Fruit fly (Drosophila melanogaster): ENCODE data around the gene CG15399.

Gene CG15399

DNA sequence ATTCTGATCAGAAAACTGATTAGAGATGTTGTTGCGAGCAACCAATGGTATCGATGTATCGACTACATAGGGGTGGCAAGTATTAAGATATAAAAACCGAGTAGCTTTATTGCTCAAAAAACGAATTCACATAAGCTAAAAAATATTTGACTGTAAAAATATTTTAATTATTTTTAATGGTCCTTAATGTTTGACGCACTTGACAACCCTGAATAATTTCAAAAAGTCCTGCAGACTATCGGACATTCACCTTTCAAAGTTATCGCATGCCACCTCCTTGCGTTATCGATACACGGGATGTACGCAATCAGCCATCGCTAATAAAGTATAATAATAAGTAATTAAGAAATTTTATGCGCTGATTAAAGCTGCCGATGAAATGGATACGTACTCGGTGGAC lies 11.9 kb downstream of the CG15399 start, which contains the start of the genes HemK2, Snapin and Tnpo-SR (continued):
- TF ChIP-seq eg (GFP tag; IDR thresholded peaks at IDR 0.05): peak; percentile 90
- TF ChIP-seq CG10669 (GFP tag; optimal IDR thresholded peaks at IDR 0.05): peak; percentile 84
- TF ChIP-seq CG11902 (GFP tag; optimal IDR thresholded peaks at IDR 0.05): peak; percentile 91
- TF ChIP-seq net (GFP tag; optimal IDR thresholded peaks at IDR 0.05): peak; percentile 80
- peak; percentile 87 for TF ChIP-seq achi (GFP tag; optimal IDR thresholded peaks at IDR 0.05)
- TF ChIP-seq CG32006 (GFP tag; optimal IDR thresholded peaks at IDR 0.05): peak; percentile 84
- peak; percentile 85 for TF ChIP-seq dsx (GFP tag; optimal IDR thresholded peaks at IDR 0.05; ENCODE audit: poor library complexity, severe bottlenecking)
- peak; percentile 97 for TF ChIP-seq svp (GFP tag)
- TF ChIP-seq Eip78C (GFP tag): peak; percentile 95
- peak; percentile 79; the same call in 1 of the 2 replicates for TF ChIP-seq CG11294 (GFP tag; IDR thresholded peaks at IDR 0.05)
- TF ChIP-seq Ets96B (tag; optimal IDR thresholded peaks at IDR 0.05): peak; percentile 89
- peak; percentile 92 for TF ChIP-seq pdm3 (GFP tag; optimal IDR thresholded peaks at IDR 0.05)
- peak; percentile 90 for TF ChIP-seq Sox102F (GFP tag; optimal IDR thresholded peaks at IDR 0.05)
- no peak for TF ChIP-seq CG6276 (GFP tag; optimal IDR thresholded peaks at IDR 0.05)
- TF ChIP-seq dac (GFP tag; optimal IDR thresholded peaks at IDR 0.05): peak; percentile 75
- peak; percentile 90 for TF ChIP-seq Ets21C (GFP tag; optimal IDR thresholded peaks at IDR 0.05)
- TF ChIP-seq CG1621 (tag; optimal IDR thresholded peaks at IDR 0.05): peak; percentile 83
- peak; percentile 70 for TF ChIP-seq Blimp-1 (GFP tag; optimal IDR thresholded peaks at IDR 0.05)
- peak; percentile 76 for TF ChIP-seq Lpt (GFP tag; optimal IDR thresholded peaks at IDR 0.05)
- peak; percentile 78 for TF ChIP-seq CG7368 (GFP tag; optimal IDR thresholded peaks at IDR 0.05)
- peak; percentile 48 for TF ChIP-seq fkh (GFP tag; optimal IDR thresholded peaks at IDR 0.05)
- peak; percentile 78 for TF ChIP-seq CG11762 (GFP tag; optimal IDR thresholded peaks at IDR 0.05; ENCODE audit: insufficient read depth)
- TF ChIP-seq CG9139 (GFP tag; optimal IDR thresholded peaks at IDR 0.05): no peak
- TF ChIP-seq lz (GFP tag; optimal IDR thresholded peaks at IDR 0.05): peak; percentile 93
- peak; percentile 88 for TF ChIP-seq vri (GFP tag; optimal IDR thresholded peaks at IDR 0.05)
- no peak for TF ChIP-seq spab (GFP tag; optimal IDR thresholded peaks at IDR 0.05)
- peak; percentile 47 for TF ChIP-seq fd85E (GFP tag; optimal IDR thresholded peaks at IDR 0.05)
- peak; percentile 93 for TF ChIP-seq esn (GFP tag; optimal IDR thresholded peaks at IDR 0.05)
- peak; percentile 80 for TF ChIP-seq CG34406 (GFP tag; optimal IDR thresholded peaks at IDR 0.05)
- TF ChIP-seq Hr4 (GFP tag; optimal IDR thresholded peaks at IDR 0.05): peak; percentile 91
- TF ChIP-seq CG6163 (GFP tag; IDR thresholded peaks at IDR 0.05): peak; percentile 93

DNA sequence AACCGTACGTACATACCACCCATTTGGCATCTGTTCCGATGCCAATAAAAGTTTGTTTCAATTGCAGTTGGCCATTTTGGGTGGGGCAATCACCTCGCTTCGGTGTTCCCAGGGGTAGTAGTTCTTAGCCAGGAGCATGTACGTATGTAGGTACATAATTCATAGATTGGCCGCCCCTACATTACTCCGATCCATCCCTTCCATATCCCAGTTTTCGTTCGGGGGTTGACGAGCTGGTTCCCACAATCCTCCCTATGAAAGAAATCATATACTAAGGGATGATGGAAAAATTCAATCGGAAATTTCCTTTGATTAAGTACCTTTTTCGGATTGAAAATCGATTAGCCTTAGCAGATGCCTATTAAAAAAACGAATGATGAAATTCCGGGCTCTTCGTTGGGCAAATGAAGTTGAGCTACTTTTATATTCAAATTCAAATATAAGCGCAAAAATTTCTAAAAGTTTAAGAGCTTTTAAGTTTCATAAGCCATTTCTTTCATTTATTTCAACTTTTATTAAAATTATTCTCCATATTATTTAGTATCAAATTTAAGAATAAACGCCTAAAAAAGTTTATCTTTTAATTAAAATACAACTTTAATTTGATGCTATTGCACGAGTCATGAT lies 13.5 kb downstream of the CG15399 start:
- TF ChIP-seq Eip75B (GFP tag; optimal IDR thresholded peaks at IDR 0.05) (no peak), svp (GFP tag) (peak; percentile 15)

DNA sequence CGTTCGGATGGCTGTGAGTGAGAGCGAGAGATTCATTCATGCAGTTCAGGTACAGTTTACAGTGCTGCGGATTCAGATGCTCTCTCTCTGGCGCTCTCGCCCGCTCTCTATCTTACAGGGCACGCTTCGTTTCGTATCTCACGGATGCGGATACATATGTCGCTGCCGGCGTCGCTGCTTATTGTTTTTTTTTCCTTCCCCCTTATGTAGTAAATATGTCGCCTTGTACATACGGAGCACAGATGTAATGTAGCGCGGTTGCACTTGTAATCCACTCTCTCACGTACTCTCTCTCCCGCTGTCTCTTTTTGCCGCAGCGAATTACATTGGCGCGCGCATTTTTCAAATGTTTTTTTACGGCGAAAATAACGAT lies 16.3 kb downstream of the CG15399 start:
- peak; percentile 31 for TF ChIP-seq net (GFP tag; optimal IDR thresholded peaks at IDR 0.05)
- TF ChIP-seq CG8119 (GFP tag; IDR thresholded peaks at IDR 0.05): no peak
- TF ChIP-seq CG6163 (GFP tag; IDR thresholded peaks at IDR 0.05): no peak
- peak; percentile 83 for TF ChIP-seq CG6854 (GFP tag; optimal IDR thresholded peaks at IDR 0.05)
- no peak for TF ChIP-seq Eip93F (GFP tag; optimal IDR thresholded peaks at IDR 0.05)
- TF ChIP-seq spab (GFP tag; optimal IDR thresholded peaks at IDR 0.05): no peak
- TF ChIP-seq Eip78C (GFP tag): peak; percentile 61
- peak; percentile 34 for TF ChIP-seq vri (GFP tag; optimal IDR thresholded peaks at IDR 0.05)
- TF ChIP-seq CG10669 (GFP tag; optimal IDR thresholded peaks at IDR 0.05): no peak
- TF ChIP-seq dsx (GFP tag; optimal IDR thresholded peaks at IDR 0.05; ENCODE audit: poor library complexity, severe bottlenecking): peak; percentile 10
- TF ChIP-seq CG8632 (GFP tag; optimal IDR thresholded peaks at IDR 0.05): peak; percentile 19
- no peak for TF ChIP-seq Sox14 (GFP tag; optimal IDR thresholded peaks at IDR 0.05)
- TF ChIP-seq CG11762 (GFP tag; optimal IDR thresholded peaks at IDR 0.05; ENCODE audit: insufficient read depth): peak; percentile 11
- TF ChIP-seq CG6808 (GFP tag; optimal IDR thresholded peaks at IDR 0.05): peak; percentile 48
- TF ChIP-seq CG1621 (tag; optimal IDR thresholded peaks at IDR 0.05): peak; percentile 32
- no peak for TF ChIP-seq Hr38 (GFP tag; optimal IDR thresholded peaks at IDR 0.05)
- no peak for TF ChIP-seq esn (GFP tag; optimal IDR thresholded peaks at IDR 0.05)
- no peak for TF ChIP-seq fd59A (GFP tag; optimal IDR thresholded peaks at IDR 0.05)
- TF ChIP-seq achi (GFP tag; optimal IDR thresholded peaks at IDR 0.05): no peak
- TF ChIP-seq Gug (GFP tag; IDR thresholded peaks at IDR 0.05): no peak
- no peak for TF ChIP-seq Ets96B (tag; optimal IDR thresholded peaks at IDR 0.05)
- no peak for TF ChIP-seq lz (GFP tag; optimal IDR thresholded peaks at IDR 0.05)
- TF ChIP-seq pdm3 (GFP tag; optimal IDR thresholded peaks at IDR 0.05): no peak
- no peak for TF ChIP-seq cyc (GFP tag; optimal IDR thresholded peaks at IDR 0.05)
- TF ChIP-seq Sox102F (GFP tag; optimal IDR thresholded peaks at IDR 0.05): peak; percentile 50
- peak; percentile 72 for TF ChIP-seq CG16779 (tag; optimal IDR thresholded peaks at IDR 0.05)
- peak; percentile 76 for TF ChIP-seq Lpt (GFP tag; optimal IDR thresholded peaks at IDR 0.05)
- no peak for TF ChIP-seq OdsH (GFP tag; optimal IDR thresholded peaks at IDR 0.05)
- peak; percentile 79 for TF ChIP-seq CG9139 (GFP tag; optimal IDR thresholded peaks at IDR 0.05)
- TF ChIP-seq Eip75B (GFP tag; optimal IDR thresholded peaks at IDR 0.05): no peak
- no peak for TF ChIP-seq CG34406 (GFP tag; optimal IDR thresholded peaks at IDR 0.05)

Data from whole organism, prepupa.